Worm (Caenorhabditis elegans): ENCODE results near the gene T05A8.8.

The T05A8.8 gene

ce11 chrII:2777846-2778245 is 41.4 kb downstream of the T05A8.8 start, which contains the start of gene F08D12.4:
Gene F08D12.4 (plus strand): TSS chrII:2778146.
- TF ChIP-seq dao-5 (tag; optimal IDR thresholded peaks at IDR 0.05) (no peak), him-1 (tag; optimal IDR thresholded peaks at IDR 0.05) (no peak), W03F9.2 (tag; optimal IDR thresholded peaks at IDR 0.05) (no peak)

- TF ChIP-seq him-1 (tag; optimal IDR thresholded peaks at IDR 0.05) (no peak), W03F9.2 (tag; optimal IDR thresholded peaks at IDR 0.05) (no peak), dao-5 (tag; optimal IDR thresholded peaks at IDR 0.05) (no peak)
Measured at ce11 chrII:2779253-2779652, 42.8 kb downstream of the T05A8.8 start, which contains the start of gene F08D12.3. Gene F08D12.3 (plus strand): TSS chrII:2779553.

ce11 chrII:2780804-2781203 is 44.3 kb downstream of the T05A8.8 start:
- TF ChIP-seq him-1 (tag; optimal IDR thresholded peaks at IDR 0.05) (no peak), W03F9.2 (tag; optimal IDR thresholded peaks at IDR 0.05) (no peak), dao-5 (tag; optimal IDR thresholded peaks at IDR 0.05) (no peak)

ce11 chrII:2781355-2781754 is 44.9 kb downstream of the T05A8.8 start, which contains the start of gene F08D12.2:
Gene F08D12.2 (plus strand): TSS chrII:2781655.
- TF ChIP-seq him-1 (tag; optimal IDR thresholded peaks at IDR 0.05) (no peak), dao-5 (tag; optimal IDR thresholded peaks at IDR 0.05) (no peak), W03F9.2 (tag; optimal IDR thresholded peaks at IDR 0.05) (no peak)

- TF ChIP-seq him-1 (tag; optimal IDR thresholded peaks at IDR 0.05) (no peak), W03F9.2 (tag; optimal IDR thresholded peaks at IDR 0.05) (no peak), dao-5 (tag; optimal IDR thresholded peaks at IDR 0.05) (no peak)
Measured at ce11 chrII:2783380-2783779, 46.9 kb downstream of the T05A8.8 start.

- TF ChIP-seq him-1 (tag; optimal IDR thresholded peaks at IDR 0.05) (no peak), W03F9.2 (tag; optimal IDR thresholded peaks at IDR 0.05) (no peak), dao-5 (tag; optimal IDR thresholded peaks at IDR 0.05) (no peak)
Measured at ce11 chrII:2785787-2786186, 49.3 kb downstream of the T05A8.8 start.

- no peak for TF ChIP-seq dao-5 (tag; optimal IDR thresholded peaks at IDR 0.05)
- TF ChIP-seq him-1 (tag; optimal IDR thresholded peaks at IDR 0.05): no peak
- no peak for TF ChIP-seq W03F9.2 (tag; optimal IDR thresholded peaks at IDR 0.05)
Measured at ce11 chrII:2787031-2787512, 50.6 kb downstream of the T05A8.8 start, which contains the start of the genes F08D12.12 and srpa-72. Gene F08D12.12 (minus strand): TSS chrII:2787081. Gene srpa-72 (plus strand): TSS chrII:2787481.

All from whole organism, L4/young adult.